Worm (Caenorhabditis elegans) whole organism, mixed stage, embryonic: ENCODE measurements around the gene znf-207.

ENCODE experiments used
- bed-3 ChIP-seq: fragments of 200-800 bp; sonication (Bioruptor generic); optimal IDR thresholded peaks from 3 replicates; lab custom pipeline; 2018; ENCODE audit warnings: mild to moderate bottlenecking, missing genetic modification characterization, moderate library complexity, missing compliant biosample characterization
- blmp-1 ChIP-seq: fragments of 150-350 bp; optimal IDR thresholded peaks from 2 replicates; lab custom pipeline; 2014; ENCODE audit warnings: missing biosample characterization, missing genetic modification characterization
- ceh-39 ChIP-seq: fragments of 150-350 bp; optimal IDR thresholded peaks from 2 replicates; lab custom pipeline; 2014; ENCODE audit warnings: missing biosample characterization, missing genetic modification characterization
- ceh-43 ChIP-seq: fragments of 200-800 bp; sonication (Bioruptor generic); optimal IDR thresholded peaks from 2 replicates; lab custom pipeline; 2018; ENCODE audit warnings: mild to moderate bottlenecking, missing genetic modification characterization, moderate library complexity, missing compliant biosample characterization
- ceh-83 ChIP-seq: fragments of 200-800 bp; sonication (Bioruptor generic); optimal IDR thresholded peaks from 2 replicates; lab custom pipeline; 2018; ENCODE audit warnings: mild to moderate bottlenecking, missing genetic modification characterization, missing compliant biosample characterization
- ces-1 ChIP-seq: fragments of 150-350 bp; optimal IDR thresholded peaks from 2 replicates; lab custom pipeline; 2014; ENCODE audit warnings: missing biosample characterization, missing genetic modification reagents, missing genetic modification characterization
- drap-1 ChIP-seq: fragments of 200-800 bp; sonication (Bioruptor generic); optimal IDR thresholded peaks from 3 replicates; lab custom pipeline; 2018; ENCODE audit warnings: mild to moderate bottlenecking, missing genetic modification characterization, missing compliant biosample characterization
- elt-1 ChIP-seq: sonication (generic microtip); optimal IDR thresholded peaks from 2 replicates; lab custom pipeline; 2017; ENCODE audit warnings: missing genetic modification characterization, mild to moderate bottlenecking, missing compliant biosample characterization, antibody characterized with exemption, moderate library complexity, borderline replicate concordance; ENCODE audit not compliant: insufficient read depth
- flh-1 ChIP-seq: fragments of 200-800 bp; sonication (Bioruptor generic); optimal IDR thresholded peaks from 2 replicates; lab custom pipeline; 2018; ENCODE audit warnings: mild to moderate bottlenecking, missing genetic modification characterization, moderate library complexity, missing compliant biosample characterization
- ham-2 ChIP-seq: fragments of 200-800 bp; sonication (Bioruptor generic); optimal IDR thresholded peaks from 2 replicates; lab custom pipeline; 2018; ENCODE audit warnings: mild to moderate bottlenecking, missing genetic modification characterization, missing compliant biosample characterization
- hlh-1 ChIP-seq: fragments of 150-350 bp; optimal IDR thresholded peaks from 2 replicates; lab custom pipeline; 2014; ENCODE audit warnings: missing biosample characterization, missing genetic modification reagents, missing genetic modification characterization
- lin-32 ChIP-seq: fragments of 200-800 bp; sonication (Bioruptor generic); optimal IDR thresholded peaks from 2 replicates; lab custom pipeline; 2018; ENCODE audit warnings: mild to moderate bottlenecking, missing genetic modification characterization, missing compliant biosample characterization
- lsy-2 ChIP-seq: fragments of 150-350 bp; optimal IDR thresholded peaks from 2 replicates; lab custom pipeline; 2014; ENCODE audit warnings: missing biosample characterization, missing genetic modification characterization
- mab-5 ChIP-seq: fragments of 150-350 bp; optimal IDR thresholded peaks from 2 replicates; lab custom pipeline; 2014; ENCODE audit warnings: missing biosample characterization, missing genetic modification characterization
- mep-1 ChIP-seq: fragments of 150-350 bp; optimal IDR thresholded peaks from 2 replicates; lab custom pipeline; 2017; ENCODE audit warnings: missing biosample characterization, missing genetic modification reagents, missing genetic modification characterization, inconsistent platforms
- mls-2 ChIP-seq: sonication (generic microtip); optimal IDR thresholded peaks from 2 replicates; lab custom pipeline; 2016; ENCODE audit warnings: mild to moderate bottlenecking, missing genetic modification characterization, moderate library complexity, missing compliant biosample characterization
- nhr-12 ChIP-seq: fragments of 150-350 bp; optimal IDR thresholded peaks from 2 replicates; lab custom pipeline; 2014; ENCODE audit warnings: missing biosample characterization, missing genetic modification characterization
- nhr-2 ChIP-seq: fragments of 150-350 bp; optimal IDR thresholded peaks from 2 replicates; lab custom pipeline; 2014; ENCODE audit warnings: missing biosample characterization, missing genetic modification characterization
- nhr-237 ChIP-seq: fragments of 150-350 bp; optimal IDR thresholded peaks from 2 replicates; lab custom pipeline; 2014; ENCODE audit warnings: missing biosample characterization, missing genetic modification characterization
- nhr-28 ChIP-seq: fragments of 150-350 bp; optimal IDR thresholded peaks from 2 replicates; lab custom pipeline; 2014; ENCODE audit warnings: missing biosample characterization, missing genetic modification characterization
- nhr-76 ChIP-seq: sonication (generic microtip); optimal IDR thresholded peaks from 2 replicates; lab custom pipeline; 2017; ENCODE audit warnings: missing biosample characterization, missing genetic modification characterization
- pha-4 ChIP-seq: fragments of 150-350 bp; optimal IDR thresholded peaks from 2 replicates; lab custom pipeline; 2018; ENCODE audit warnings: missing biosample characterization, missing genetic modification reagents, missing genetic modification characterization
- sem-2 ChIP-seq: fragments of 200-800 bp; sonication (Bioruptor generic); optimal IDR thresholded peaks from 2 replicates; lab custom pipeline; 2018; ENCODE audit warnings: mild to moderate bottlenecking, missing genetic modification characterization, missing compliant biosample characterization
- snpc-4 ChIP-seq: fragments of 150-350 bp; optimal IDR thresholded peaks from 2 replicates; lab custom pipeline; 2014; ENCODE audit warnings: missing biosample characterization, missing genetic modification characterization
- sptf-1 ChIP-seq: sonication (generic microtip); optimal IDR thresholded peaks from 2 replicates; lab custom pipeline; 2017; ENCODE audit warnings: mild to moderate bottlenecking, missing genetic modification characterization, moderate library complexity, missing compliant biosample characterization
- tbx-8 ChIP-seq: fragments of 200-800 bp; sonication (Bioruptor generic); optimal IDR thresholded peaks from 2 replicates; lab custom pipeline; 2018; ENCODE audit warnings: mild to moderate bottlenecking, missing genetic modification characterization, moderate library complexity, missing compliant biosample characterization
- unc-120 ChIP-seq: sonication (generic microtip); optimal IDR thresholded peaks from 2 replicates; lab custom pipeline; 2017; ENCODE audit warnings: missing genetic modification characterization, missing compliant biosample characterization; ENCODE audit not compliant: poor library complexity, severe bottlenecking
- unc-39 ChIP-seq: fragments of 150-350 bp; optimal IDR thresholded peaks from 2 replicates; lab custom pipeline; 2014; ENCODE audit warnings: missing biosample characterization, missing genetic modification characterization
- zip-8 ChIP-seq: fragments of 150-350 bp; optimal IDR thresholded peaks from 2 replicates; lab custom pipeline; 2014; ENCODE audit warnings: missing biosample characterization, missing genetic modification characterization
- ztf-11 ChIP-seq: fragments of 150-350 bp; optimal IDR thresholded peaks from 2 replicates; lab custom pipeline; 2014; ENCODE audit warnings: missing biosample characterization, missing genetic modification characterization

znf-207 gene

ce11 chrIV:11314885-11315284, 4.1 kb downstream of the znf-207 start, which contains the start of the genes B0035.3, B0035.22 and pfd-4:
Gene B0035.3, minus strand, starts transcription at chrIV:11314998.
Gene B0035.22, plus strand, starts transcription at chrIV:11315153.
Gene pfd-4, plus strand, starts transcription at chrIV:11315207.
- no peak for TF ChIP-seq hlh-1
- no peak for TF ChIP-seq nhr-12 (tag; lab: Kevin White, UChicago)
- no peak for TF ChIP-seq ceh-83 (GFP tag; lab: Kevin White, UChicago)
- TF ChIP-seq ztf-11 (tag; lab: Kevin White, UChicago), result no peak
- TF ChIP-seq ces-1 (GFP tag; lab: Kevin White, UChicago), result peak; percentile 39
- TF ChIP-seq mep-1 (tag; lab: Kevin White, UChicago), result no peak

ce11 chrIV:11315688-11316087, 4.9 kb downstream of the znf-207 start:
- no peak for TF ChIP-seq elt-1 (tag; lab: Kevin White, UChicago)
- TF ChIP-seq nhr-28 (tag; lab: Kevin White, UChicago), result no peak
- no peak for TF ChIP-seq zip-8
- TF ChIP-seq nhr-12 (tag; lab: Kevin White, UChicago), result no peak
- TF ChIP-seq mep-1 (tag; lab: Kevin White, UChicago), result no peak
- no peak for TF ChIP-seq ceh-39 (tag; lab: Kevin White, UChicago)
- TF ChIP-seq sptf-1, result no peak
- no peak for TF ChIP-seq unc-120
- TF ChIP-seq, all 35 proteins: peak for 0

ce11 chrIV:11316106-11316505, 5.3 kb downstream of the znf-207 start:
- TF ChIP-seq nhr-76 (tag; lab: Kevin White, UChicago) (no peak), ham-2 (GFP tag; lab: Kevin White, UChicago) (no peak), lsy-2 (tag; lab: Kevin White, UChicago) (no peak), mls-2 (tag; lab: Kevin White, UChicago) (no peak), unc-120 (no peak), ztf-11 (tag; lab: Kevin White, UChicago) (no peak), nhr-2 (tag; lab: Kevin White, UChicago) (no peak), mab-5 (tag; lab: Kevin White, UChicago) (no peak), ceh-39 (tag; lab: Kevin White, UChicago) (no peak), flh-1 (GFP tag; lab: Kevin White, UChicago) (no peak), ceh-83 (GFP tag; lab: Kevin White, UChicago) (no peak), sem-2 (GFP tag; lab: Kevin White, UChicago) (no peak), blmp-1 (tag; lab: Kevin White, UChicago) (no peak), pha-4 (tag; lab: Kevin White, UChicago) (no peak), lin-32 (GFP tag; lab: Kevin White, UChicago) (no peak), bed-3 (GFP tag; lab: Kevin White, UChicago) (no peak), ceh-43 (GFP tag; lab: Kevin White, UChicago) (no peak), snpc-4 (tag; lab: Kevin White, UChicago) (no peak)
- TF ChIP-seq, all 35 proteins: peak for 0

- TF ChIP-seq unc-39 (tag; lab: Kevin White, UChicago), result no peak
- no peak for TF ChIP-seq nhr-237 (tag; lab: Kevin White, UChicago)
- no peak for TF ChIP-seq lin-32 (GFP tag; lab: Kevin White, UChicago)
- no peak for TF ChIP-seq ceh-43 (GFP tag; lab: Kevin White, UChicago)
- no peak for TF ChIP-seq ces-1 (GFP tag; lab: Kevin White, UChicago)
- no peak for TF ChIP-seq flh-1 (GFP tag; lab: Kevin White, UChicago)
- no peak for TF ChIP-seq unc-120
- TF ChIP-seq tbx-8, result no peak
- TF ChIP-seq pha-4 (tag; lab: Kevin White, UChicago), result no peak
- no peak for TF ChIP-seq nhr-76 (tag; lab: Kevin White, UChicago)
Measured at ce11 chrIV:11316640-11317039, 5.9 kb downstream of the znf-207 start.

- TF ChIP-seq drap-1, result no peak
Measured at ce11 chrIV:11317119-11317518, 6.3 kb downstream of the znf-207 start, which contains the start of gene gspd-1. Gene gspd-1, plus strand, starts transcription at chrIV:11317419.
